Fruit fly (Drosophila melanogaster): Measurements from ENCODE around the gene CG17855.

The CG17855 gene

DNA sequence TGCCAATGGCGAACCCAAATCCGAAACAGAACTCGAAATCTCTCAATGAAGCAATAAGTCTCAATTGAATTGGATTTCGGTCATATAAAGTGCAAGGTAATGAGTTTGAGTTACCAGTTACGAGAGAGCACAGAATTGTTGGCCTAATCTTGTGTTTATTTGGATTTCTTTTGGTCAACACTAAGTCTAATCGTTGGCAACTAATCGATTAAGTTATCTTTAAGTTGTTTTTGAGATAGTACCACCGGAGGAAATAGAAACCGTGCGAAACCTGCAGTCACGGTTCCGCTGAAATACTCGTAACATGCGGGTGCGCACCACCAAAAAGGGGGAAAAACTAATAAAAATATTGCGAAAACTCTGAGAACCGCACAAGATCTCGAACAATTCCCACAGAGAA, 48.9 kb downstream of the CG17855 start, which contains the start of gene CG3841:
Gene CG3841, plus strand, starts transcription at position 301 of the 400 bp plus-strand sequence.
- TF ChIP-seq EcR (GFP tag; optimal IDR thresholded peaks at IDR 0.05) = no peak
- TF ChIP-seq pan (optimal IDR thresholded peaks at IDR 0.05) = no peak
- no peak for TF ChIP-seq Dll (optimal IDR thresholded peaks at IDR 0.05)
- TF ChIP-seq psq (optimal IDR thresholded peaks at IDR 0.05) = no peak
- no peak for TF ChIP-seq CG8478 (optimal IDR thresholded peaks at IDR 0.05)
- no peak for TF ChIP-seq usp (GFP tag; optimal IDR thresholded peaks at IDR 0.05)

DNA sequence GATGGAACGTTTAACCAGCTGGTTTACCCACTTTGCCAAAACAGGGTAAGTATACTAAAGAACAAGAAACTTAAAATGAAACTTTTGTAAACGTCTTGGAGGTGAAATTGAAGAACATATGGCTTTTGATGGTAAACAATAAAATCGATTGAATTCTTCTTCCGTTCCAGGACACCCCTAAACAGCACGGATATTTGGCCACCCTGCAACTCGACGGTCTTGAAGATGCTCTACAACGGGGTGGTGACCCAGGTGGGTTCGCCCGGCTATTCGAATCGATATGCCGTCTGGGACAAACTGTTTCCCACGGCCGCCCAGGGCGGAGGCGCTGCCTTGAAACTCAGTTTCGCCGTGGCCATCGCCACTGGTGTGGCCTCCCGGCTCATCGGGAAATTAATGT, 50.8 kb downstream of the CG17855 start:
- TF ChIP-seq psq (optimal IDR thresholded peaks at IDR 0.05) (no peak), pan (optimal IDR thresholded peaks at IDR 0.05) (no peak), EcR (GFP tag; optimal IDR thresholded peaks at IDR 0.05) (no peak), CG8478 (optimal IDR thresholded peaks at IDR 0.05) (no peak), Dll (optimal IDR thresholded peaks at IDR 0.05) (no peak), usp (GFP tag; optimal IDR thresholded peaks at IDR 0.05) (no peak)
